Fruit fly (Drosophila melanogaster) whole organism, embryonic: ENCODE data around the gene Rnf146.

ENCODE experiments used
- Adf1 ChIP-seq: fragments of 200-800 bp; sonication (Bioruptor generic); IDR thresholded peaks from 2 replicates; pipeline ENCODE4 v1.3.6; 2022; ENCODE audit warnings: missing biosample characterization, missing genetic modification characterization
- Atf6 ChIP-seq: fragments of 200-800 bp; sonication (Bioruptor generic); IDR thresholded peaks from 2 replicates; pipeline ENCODE4 v1.3.6; 2022; ENCODE audit warnings: missing biosample characterization, missing genetic modification characterization
- B-H1 ChIP-seq: fragments of 200-800 bp; sonication (Bioruptor generic); IDR thresholded peaks from 3 replicates; pipeline ENCODE4 v1.3.6; 2022; ENCODE audit warnings: missing biosample characterization, missing genetic modification characterization
- B-H2 ChIP-seq: fragments of 200-800 bp; sonication (Bioruptor generic); optimal IDR thresholded peaks from 2 replicates; lab custom pipeline; 2018; ENCODE audit warnings: missing biosample characterization, mild to moderate bottlenecking, missing genetic modification characterization
- CG10274 ChIP-seq: fragments of 200-800 bp; sonication (Bioruptor generic); optimal IDR thresholded peaks from 3 replicates; lab custom pipeline; 2017; ENCODE audit warnings: missing biosample characterization, mild to moderate bottlenecking, missing genetic modification characterization
- CG10321 ChIP-seq: fragments of 200-800 bp; sonication (Bioruptor generic); IDR thresholded peaks from 2 replicates; pipeline ENCODE4 v1.3.6; 2022; ENCODE audit warnings: missing biosample characterization, missing genetic modification characterization
- CG12236 ChIP-seq: fragments of 200-800 bp; sonication (Bioruptor generic); optimal IDR thresholded peaks from 2 replicates; lab custom pipeline; 2016; ENCODE audit warnings: missing biosample characterization, missing genetic modification characterization
- CG1233 ChIP-seq: fragments of 200-800 bp; sonication (Bioruptor generic); optimal IDR thresholded peaks from 4 replicates; lab custom pipeline; 2018; ENCODE audit warnings: missing biosample characterization, mild to moderate bottlenecking, missing genetic modification characterization
- CG12942 ChIP-seq: fragments of 200-800 bp; sonication (Bioruptor generic); optimal IDR thresholded peaks from 3 replicates; lab custom pipeline; 2016; ENCODE audit warnings: missing biosample characterization, missing genetic modification characterization
- CG13624 ChIP-seq: fragments of 200-800 bp; sonication (Bioruptor generic); optimal IDR thresholded peaks from 2 replicates; lab custom pipeline; 2016; ENCODE audit warnings: missing biosample characterization, missing genetic modification characterization
- CG14860 ChIP-seq: fragments of 200-800 bp; sonication (Bioruptor generic); IDR thresholded peaks from 3 replicates; pipeline ENCODE4 v1.3.6; 2022; ENCODE audit warnings: missing biosample characterization, missing genetic modification characterization; ENCODE audit not compliant: partially characterized antibody
- CG15073 ChIP-seq: fragments of 200-800 bp; sonication (Bioruptor generic); optimal IDR thresholded peaks from 2 replicates; lab custom pipeline; 2016; ENCODE audit warnings: missing biosample characterization, missing genetic modification characterization
- CG17612 ChIP-seq: fragments of 200-800 bp; sonication (Bioruptor generic); IDR thresholded peaks from 2 replicates; pipeline ENCODE4 v1.3.6; 2022; ENCODE audit warnings: missing biosample characterization, missing genetic modification characterization
- CG18262 ChIP-seq: fragments of 200-800 bp; optimal IDR thresholded peaks from 3 replicates; lab custom pipeline; 2019; ENCODE audit warnings: missing biosample characterization, mild to moderate bottlenecking, missing genetic modification characterization, moderate library complexity
- CG1832 ChIP-seq: fragments of 200-800 bp; sonication (Bioruptor generic); optimal IDR thresholded peaks from 2 replicates; lab custom pipeline; 2017; ENCODE audit warnings: missing biosample characterization, mild to moderate bottlenecking, missing genetic modification characterization, inconsistent platforms
- CG18476 ChIP-seq: fragments of 200-800 bp; sonication (Bioruptor generic); optimal IDR thresholded peaks from 2 replicates; lab custom pipeline; 2016; ENCODE audit warnings: missing biosample characterization, mild to moderate bottlenecking, missing genetic modification characterization
- CG2202 ChIP-seq: fragments of 200-800 bp; sonication (Bioruptor generic); optimal IDR thresholded peaks from 2 replicates; lab custom pipeline; 2018; ENCODE audit warnings: missing biosample characterization, mild to moderate bottlenecking, missing genetic modification characterization
- CG4328 ChIP-seq: fragments of 200-800 bp; sonication (Bioruptor generic); optimal IDR thresholded peaks from 3 replicates; lab custom pipeline; 2017; ENCODE audit warnings: missing biosample characterization, missing genetic modification reagents, missing genetic modification characterization
- CG4404 ChIP-seq: fragments of 200-800 bp; sonication (Bioruptor generic); IDR thresholded peaks from 2 replicates; pipeline ENCODE4 v1.3.6; 2022; ENCODE audit warnings: missing biosample characterization, missing genetic modification characterization
- CG4820 ChIP-seq: fragments of 200-800 bp; sonication (Bioruptor generic); optimal IDR thresholded peaks from 3 replicates; lab custom pipeline; 2016; ENCODE audit warnings: missing biosample characterization, missing genetic modification characterization
- CG6175 ChIP-seq: fragments of 200-800 bp; sonication (Bioruptor generic); IDR thresholded peaks from 3 replicates; pipeline ENCODE4 v1.3.6; 2022; ENCODE audit warnings: missing biosample characterization, missing genetic modification characterization
- CG7556 ChIP-seq: fragments of 200-800 bp; sonication (Bioruptor generic); optimal IDR thresholded peaks from 2 replicates; lab custom pipeline; 2017; ENCODE audit warnings: missing biosample characterization, mild to moderate bottlenecking, missing genetic modification characterization
- Chrac-16 ChIP-seq: fragments of 200-800 bp; sonication (Bioruptor generic); optimal IDR thresholded peaks from 3 replicates; lab custom pipeline; 2016; ENCODE audit warnings: missing biosample characterization, missing genetic modification characterization
- CrebB ChIP-seq: fragments of 200-800 bp; sonication (Bioruptor generic); optimal IDR thresholded peaks from 3 replicates; lab custom pipeline; 2018; ENCODE audit warnings: missing biosample characterization, mild to moderate bottlenecking, missing genetic modification characterization
- Dad ChIP-seq: fragments of 200-800 bp; sonication (Bioruptor generic); optimal IDR thresholded peaks from 3 replicates; lab custom pipeline; 2016; ENCODE audit warnings: missing biosample characterization, missing genetic modification characterization
- HLHmδ ChIP-seq: fragments of 200-800 bp; sonication (Bioruptor generic); optimal IDR thresholded peaks from 2 replicates; lab custom pipeline; 2018; ENCODE audit warnings: missing biosample characterization, mild to moderate bottlenecking, missing genetic modification characterization, moderate library complexity
- Hey ChIP-seq: fragments of 200-800 bp; sonication (Bioruptor generic); optimal IDR thresholded peaks from 3 replicates; lab custom pipeline; 2018; ENCODE audit warnings: missing biosample characterization, mild to moderate bottlenecking, missing genetic modification characterization
- Oaz ChIP-seq: fragments of 200-800 bp; sonication (Bioruptor generic); IDR thresholded peaks from 2 replicates; pipeline ENCODE4 v1.3.6; 2022; ENCODE audit warnings: missing biosample characterization, missing genetic modification characterization
- Ravus ChIP-seq: fragments of 200-800 bp; sonication (Bioruptor generic); IDR thresholded peaks from 2 replicates; pipeline ENCODE4 v1.3.6; 2022; ENCODE audit warnings: missing biosample characterization, missing genetic modification characterization
- Rx ChIP-seq: fragments of 200-800 bp; sonication (Bioruptor generic); IDR thresholded peaks from 2 replicates; pipeline ENCODE4 v1.3.6; 2022; ENCODE audit warnings: missing biosample characterization, missing genetic modification characterization
- Trl ChIP-seq, 3 experiments: fragments of >200 bp in 2 of 3; fragments of 200-800 bp in 1 of 3; sonication (Bioruptor generic) in 1 of 3; optimal IDR thresholded peaks; 2 replicates in 1 of 3; 3 replicates in 2 of 3; lab custom pipeline; 2016 to 2017; ENCODE audit warnings: missing biosample characterization in 1 of 3, missing genetic modification characterization in 1 of 3
- ase ChIP-seq: fragments of 200-800 bp; sonication (Bioruptor generic); IDR thresholded peaks from 3 replicates; pipeline ENCODE4 v1.3.6; 2022; ENCODE audit warnings: missing biosample characterization, missing genetic modification characterization
- bab2 ChIP-seq: fragments of 200-800 bp; sonication (Bioruptor generic); optimal IDR thresholded peaks from 2 replicates; lab custom pipeline; 2016; ENCODE audit warnings: missing biosample characterization, missing genetic modification characterization
- ci ChIP-seq: fragments of 200-800 bp; sonication (Bioruptor generic); IDR thresholded peaks from 3 replicates; pipeline ENCODE4 v1.3.6; 2022; ENCODE audit warnings: missing biosample characterization, missing genetic modification characterization
- dmrt11E ChIP-seq: fragments of 200-800 bp; sonication (Bioruptor generic); optimal IDR thresholded peaks from 3 replicates; lab custom pipeline; 2018; ENCODE audit warnings: missing biosample characterization, mild to moderate bottlenecking, missing genetic modification characterization, moderate library complexity
- dpn ChIP-seq, 2 experiments: fragments of 200-800 bp; sonication (Bioruptor generic); optimal IDR thresholded peaks; 3 replicates each; lab custom pipeline; 2016; ENCODE audit warnings: missing biosample characterization in 2 of 2, missing genetic modification characterization in 2 of 2
- eyg ChIP-seq: fragments of 200-800 bp; sonication (Bioruptor generic); optimal IDR thresholded peaks from 3 replicates; lab custom pipeline; 2016; ENCODE audit warnings: missing biosample characterization, missing genetic modification characterization
- fd96Cb ChIP-seq: fragments of 200-800 bp; sonication (Bioruptor generic); optimal IDR thresholded peaks from 2 replicates; lab custom pipeline; 2018; ENCODE audit warnings: missing biosample characterization, mild to moderate bottlenecking, missing genetic modification characterization, moderate library complexity
- gsb ChIP-seq: fragments of 200-800 bp; sonication (Bioruptor generic); IDR thresholded peaks from 2 replicates; pipeline ENCODE4 v1.3.6; 2022; ENCODE audit warnings: missing biosample characterization, missing genetic modification characterization
- ind ChIP-seq: fragments of 200-800 bp; sonication (Bioruptor generic); optimal IDR thresholded peaks from 3 replicates; lab custom pipeline; 2016; ENCODE audit warnings: missing biosample characterization, missing genetic modification characterization
- knrl ChIP-seq: fragments of 200-800 bp; sonication (Bioruptor generic); IDR thresholded peaks from 3 replicates; pipeline ENCODE4 v1.3.6; 2022; ENCODE audit warnings: missing biosample characterization, missing genetic modification characterization; ENCODE audit not compliant: partially characterized antibody
- lilli ChIP-seq: fragments of 200-800 bp; sonication (Bioruptor generic); optimal IDR thresholded peaks from 3 replicates; lab custom pipeline; 2016; ENCODE audit warnings: missing biosample characterization, missing genetic modification characterization
- lmd ChIP-seq: fragments of 200-800 bp; sonication (Bioruptor generic); IDR thresholded peaks from 2 replicates; pipeline ENCODE4 v1.3.6; 2022; ENCODE audit warnings: missing biosample characterization, missing genetic modification characterization
- luna ChIP-seq: fragments of 200-800 bp; sonication (Bioruptor generic); optimal IDR thresholded peaks from 2 replicates; lab custom pipeline; 2016; ENCODE audit warnings: missing biosample characterization, missing genetic modification characterization
- nmo ChIP-seq: fragments of 200-800 bp; sonication (Bioruptor generic); optimal IDR thresholded peaks from 2 replicates; lab custom pipeline; 2018; ENCODE audit warnings: missing biosample characterization, mild to moderate bottlenecking, missing genetic modification characterization, moderate library complexity
- prd ChIP-seq, 3 experiments: fragments of >200 bp in 2 of 3; fragments of 200-800 bp in 1 of 3; sonication (Bioruptor generic) in 1 of 3; optimal IDR thresholded peaks in 2 of 3; IDR thresholded peaks in 1 of 3; 2 replicates in 2 of 3; 3 replicates in 1 of 3; pipeline versions ENCODE4 v1.3.6 to Lab custom; 2017 to 2022; ENCODE audit warnings: missing biosample characterization in 1 of 3, missing genetic modification characterization in 1 of 3
- slp2 ChIP-seq: fragments of 200-800 bp; sonication (Bioruptor generic); optimal IDR thresholded peaks from 2 replicates; lab custom pipeline; 2016; ENCODE audit warnings: missing biosample characterization, missing genetic modification characterization
- sob ChIP-seq: fragments of 200-800 bp; sonication (Bioruptor generic); IDR thresholded peaks from 2 replicates; pipeline ENCODE4 v1.3.6; 2022; ENCODE audit warnings: missing biosample characterization, missing genetic modification characterization
- stwl ChIP-seq: fragments of 200-800 bp; sonication (Bioruptor generic); optimal IDR thresholded peaks from 3 replicates; lab custom pipeline; 2018; ENCODE audit warnings: missing biosample characterization, mild to moderate bottlenecking, missing genetic modification characterization, moderate library complexity
- tio ChIP-seq: fragments of 200-800 bp; sonication (Bioruptor generic); optimal IDR thresholded peaks from 2 replicates; lab custom pipeline; 2017; ENCODE audit warnings: missing biosample characterization, missing genetic modification characterization, inconsistent platforms
- twi ChIP-seq: fragments of 200-800 bp; optimal IDR thresholded peaks from 2 replicates; lab custom pipeline; 2019; ENCODE audit warnings: missing biosample characterization, mild to moderate bottlenecking, missing genetic modification characterization, moderate library complexity

Rnf146 gene

DNA sequence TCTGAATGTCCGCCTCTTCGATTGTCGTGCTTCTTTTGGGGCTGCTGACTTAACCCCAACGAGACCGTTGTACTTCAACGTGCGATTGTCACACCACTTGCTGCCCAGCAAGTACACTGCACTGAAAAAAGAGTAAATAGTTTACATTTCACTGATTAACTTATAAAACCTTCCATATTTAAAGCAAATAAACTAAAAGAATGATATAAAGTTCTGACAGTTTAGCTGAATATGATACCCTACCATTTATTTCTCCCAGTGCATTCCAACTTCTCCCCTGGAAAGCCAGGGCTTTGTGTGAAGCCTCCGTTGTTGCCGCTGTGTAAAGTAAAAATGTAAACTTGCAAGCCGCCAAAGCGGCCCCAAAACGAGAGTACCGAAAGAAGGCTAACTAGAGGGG is 31.7 kb upstream of the Rnf146 start (continued):
- TF ChIP-seq dmrt11E (tag; lab: Kevin White, UChicago) (peak; percentile 62), CG12236 (GFP tag; lab: Kevin White, UChicago) (no peak), CG10274 (no peak), twi (tag; lab: Kevin White, UChicago) (no peak), CG4328 (no peak), sob (GFP tag; lab: Robert Waterston, UW) (no peak), Ravus (GFP tag; lab: Robert Waterston, UW) (no peak), bab2 (GFP tag; lab: Kevin White, UChicago) (peak; percentile 2), fd96Cb (peak; percentile 38), Oaz (GFP tag; lab: Robert Waterston, UW) (no peak), prd (optimal IDR thresholded peaks at IDR 0.05; lab: Kevin White, UChicago) (no peak), prd (GFP tag; IDR thresholded peaks at IDR 0.05; lab: Robert Waterston, UW) (peak; percentile 58; the same call in 2 of the 3 replicates), nmo (peak; percentile 38), Rx (0 out of 2 replicates have a peak, but pooled peaks have one; percentile 4), CG2202 (tag; lab: Kevin White, UChicago) (peak; percentile 21), CG15073 (GFP tag; lab: Kevin White, UChicago) (no peak), CG17612 (GFP tag; lab: Robert Waterston, UW) (no peak), Atf6 (GFP tag; lab: Robert Waterston, UW) (no peak), Hey (no peak), CG14860 (GFP tag; lab: Robert Waterston, UW) (no peak), knrl (no peak), CrebB (tag; lab: Kevin White, UChicago) (no peak), CG4820 (GFP tag; lab: Kevin White, UChicago) (peak; percentile 22), dpn (GFP tag; optimal IDR thresholded peaks at IDR 0.05; lab: Kevin White, UChicago) (no peak), CG6175 (GFP tag; lab: Robert Waterston, UW) (no peak), Dad (GFP tag; lab: Kevin White, UChicago) (no peak), tio (GFP tag; lab: Kevin White, UChicago) (peak; percentile 19), eyg (GFP tag; lab: Kevin White, UChicago) (no peak), lmd (peak; percentile 9; the same call in 1 of the 2 replicates), CG1832 (GFP tag; lab: Kevin White, UChicago) (no peak), CG13624 (GFP tag; lab: Kevin White, UChicago) (no peak), lilli (GFP tag; lab: Kevin White, UChicago) (no peak), CG1233 (GFP tag; lab: Kevin White, UChicago) (no peak), CG18476 (GFP tag; lab: Kevin White, UChicago) (no peak), Adf1 (GFP tag; lab: Robert Waterston, UW) (no peak), CG7556 (no peak), B-H2 (GFP tag; lab: Kevin White, UChicago) (no peak), stwl (tag; lab: Kevin White, UChicago) (no peak), ind (GFP tag; lab: Kevin White, UChicago) (no peak), HLHmδ (GFP tag; lab: Kevin White, UChicago) (no peak), CG4404 (GFP tag; lab: Robert Waterston, UW) (no peak), Chrac-16 (GFP tag; lab: Kevin White, UChicago) (peak; percentile 22), ci (0 out of 3 replicates have a peak, but pooled peaks have one; percentile 58), gsb (GFP tag; lab: Robert Waterston, UW) (no peak), Trl (optimal IDR thresholded peaks at IDR 0.05; lab: Kevin White, UChicago) (no peak), Trl (GFP tag; optimal IDR thresholded peaks at IDR 0.05; lab: Kevin White, UChicago) (no peak), CG12942 (GFP tag; lab: Kevin White, UChicago) (no peak), luna (GFP tag; lab: Kevin White, UChicago) (no peak), slp2 (no peak), CG10321 (no peak), ase (peak; percentile 46; the same call in 1 of the 3 replicates), B-H1 (GFP tag; lab: Robert Waterston, UW) (no peak), CG18262 (tag; lab: Kevin White, UChicago) (peak; percentile 60)
